Worm (Caenorhabditis elegans) whole organism, young adult: ENCODE measurements around the gene M176.16.

ENCODE experiments used
- atf-7 ChIP-seq: sonication (generic microtip); optimal IDR thresholded peaks from 2 replicates; lab custom pipeline; 2017; ENCODE audit warnings: mild to moderate bottlenecking, missing genetic modification characterization, missing compliant biosample characterization
- gei-17 ChIP-seq: fragments of 200-800 bp; sonication (Bioruptor generic); optimal IDR thresholded peaks from 2 replicates; lab custom pipeline; 2018; ENCODE audit warnings: mild to moderate bottlenecking, missing genetic modification characterization, missing compliant biosample characterization

ce11 chrII:9431119-9431518 lies 12.8 kb downstream of the M176.16 start:
- TF ChIP-seq atf-7 (tag; lab: Kevin White, UChicago) (no peak), gei-17 (GFP tag; lab: Kevin White, UChicago) (no peak)
